Worm (Caenorhabditis elegans): ENCODE data around the gene tba-8.
A peak's percentile ranks its signal among the peaks of the same experiment; 100 is the strongest.

tba-8 gene

DNA sequence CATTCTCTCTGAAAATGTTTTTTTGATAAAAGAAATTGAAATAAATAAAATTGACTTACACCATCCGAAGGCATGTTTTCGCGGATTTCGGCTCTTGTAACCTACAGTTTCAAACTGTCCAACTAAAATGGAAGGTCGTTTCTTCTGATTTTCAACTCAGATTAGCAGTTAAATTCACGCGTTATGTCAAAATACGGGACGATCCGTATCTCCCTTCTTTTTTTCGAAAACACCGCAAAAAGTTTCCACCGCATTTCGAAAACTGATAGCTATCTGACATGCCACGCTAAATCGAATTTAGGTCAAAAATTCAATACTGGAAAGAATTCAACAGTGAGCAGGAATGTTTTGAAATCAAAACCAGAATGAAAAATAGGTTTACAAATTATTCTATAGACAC, at the start of gene tba-8:
Gene tba-8 (minus strand): TSS at position 207 of the 400 bp plus-strand sequence.
- TF ChIP-seq hmg-4 (GFP tag; optimal IDR thresholded peaks at IDR 0.05) (no peak), scrt-1 (GFP tag; IDR thresholded peaks at IDR 0.05) (no peak), ceh-13 (GFP tag; optimal IDR thresholded peaks at IDR 0.05) (no peak), pes-1 (GFP tag; IDR thresholded peaks at IDR 0.05) (no peak), hnd-1 (tag; optimal IDR thresholded peaks at IDR 0.05) (no peak), sea-1 (GFP tag; conservative IDR thresholded peaks at IDR 0.05) (no peak), aly-1 (tag; optimal IDR thresholded peaks at IDR 0.05) (no peak), B0310.2 (tag; optimal IDR thresholded peaks at IDR 0.05) (no peak), hmbx-1 (tag; optimal IDR thresholded peaks at IDR 0.05) (no peak), tbx-11 (GFP tag; IDR thresholded peaks at IDR 0.05) (no peak), tra-4 (tag; optimal IDR thresholded peaks at IDR 0.05) (no peak), ama-1 (optimal IDR thresholded peaks at IDR 0.05) (no peak), F13C5.2 (tag; optimal IDR thresholded peaks at IDR 0.05) (no peak), ceh-36 (tag; optimal IDR thresholded peaks at IDR 0.05) (no peak), ets-7 (tag; optimal IDR thresholded peaks at IDR 0.05) (no peak), tbx-37 (GFP tag; conservative IDR thresholded peaks at IDR 0.05) (no peak), flt-1 (GFP tag; IDR thresholded peaks at IDR 0.05) (no peak)

DNA sequence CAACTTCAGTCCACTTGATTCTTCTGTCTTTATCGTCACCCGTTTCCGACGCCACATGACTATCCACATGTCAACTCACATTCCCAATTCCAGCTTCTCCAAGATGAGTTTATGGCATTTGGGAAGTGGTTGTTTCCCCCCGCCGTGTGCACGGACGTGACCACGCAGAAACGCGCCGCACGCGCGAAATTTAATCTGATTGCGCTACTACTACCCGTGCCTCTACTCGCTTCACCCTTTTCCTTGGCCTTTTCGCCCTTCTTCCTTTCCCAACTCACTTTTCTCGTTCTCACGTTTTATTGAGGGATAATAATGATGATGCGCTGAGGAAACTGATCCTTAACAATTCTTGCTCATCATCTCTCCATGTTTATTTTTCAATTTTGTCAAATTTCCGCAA, 48.2 kb upstream of the tba-8 start:
- TF ChIP-seq ceh-36 (tag; optimal IDR thresholded peaks at IDR 0.05), result no peak
- TF ChIP-seq tbx-37 (GFP tag; conservative IDR thresholded peaks at IDR 0.05), result no peak
- no peak for TF ChIP-seq ama-1 (optimal IDR thresholded peaks at IDR 0.05)
- TF ChIP-seq aly-1 (tag; optimal IDR thresholded peaks at IDR 0.05), result no peak
- no peak for TF ChIP-seq ceh-13 (GFP tag; optimal IDR thresholded peaks at IDR 0.05)
- TF ChIP-seq scrt-1 (GFP tag; IDR thresholded peaks at IDR 0.05), result no peak
- no peak for TF ChIP-seq F13C5.2 (tag; optimal IDR thresholded peaks at IDR 0.05)
- TF ChIP-seq hnd-1 (tag; optimal IDR thresholded peaks at IDR 0.05), result no peak

DNA sequence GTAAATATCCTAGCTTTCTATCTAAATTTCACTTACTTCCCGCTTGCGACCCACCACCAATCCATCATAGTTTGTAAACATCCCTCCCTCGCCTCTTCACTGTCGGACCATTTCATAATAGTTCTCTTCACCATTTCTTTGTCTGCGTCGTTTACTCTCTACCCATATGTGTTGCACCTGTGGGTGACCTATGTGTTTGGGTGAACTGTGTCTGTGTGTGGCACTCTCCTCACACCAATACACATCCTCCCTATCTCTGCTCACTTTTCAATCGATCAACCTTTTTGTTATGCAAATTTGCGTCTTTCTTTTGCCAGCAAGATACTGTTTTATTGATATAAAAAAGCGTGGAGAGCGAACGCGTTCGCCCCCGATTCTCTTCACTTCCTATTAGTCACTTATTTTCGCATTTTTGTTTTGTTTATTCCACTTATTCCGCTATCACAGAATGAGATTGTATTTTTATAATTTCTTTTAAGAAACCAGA, 46.8 kb upstream of the tba-8 start:
- TF ChIP-seq ceh-13 (GFP tag; optimal IDR thresholded peaks at IDR 0.05) (no peak), flt-1 (GFP tag; IDR thresholded peaks at IDR 0.05) (no peak), pes-1 (GFP tag; IDR thresholded peaks at IDR 0.05) (no peak), ets-7 (tag; optimal IDR thresholded peaks at IDR 0.05) (no peak), tra-4 (tag; optimal IDR thresholded peaks at IDR 0.05) (no peak), F13C5.2 (tag; optimal IDR thresholded peaks at IDR 0.05) (no peak), hmg-4 (GFP tag; optimal IDR thresholded peaks at IDR 0.05) (peak; percentile 4), aly-1 (tag; optimal IDR thresholded peaks at IDR 0.05) (no peak), ceh-36 (tag; optimal IDR thresholded peaks at IDR 0.05) (no peak), B0310.2 (tag; optimal IDR thresholded peaks at IDR 0.05) (no peak), scrt-1 (GFP tag; IDR thresholded peaks at IDR 0.05) (peak; percentile 44; the same call in 1 of the 2 replicates)

DNA sequence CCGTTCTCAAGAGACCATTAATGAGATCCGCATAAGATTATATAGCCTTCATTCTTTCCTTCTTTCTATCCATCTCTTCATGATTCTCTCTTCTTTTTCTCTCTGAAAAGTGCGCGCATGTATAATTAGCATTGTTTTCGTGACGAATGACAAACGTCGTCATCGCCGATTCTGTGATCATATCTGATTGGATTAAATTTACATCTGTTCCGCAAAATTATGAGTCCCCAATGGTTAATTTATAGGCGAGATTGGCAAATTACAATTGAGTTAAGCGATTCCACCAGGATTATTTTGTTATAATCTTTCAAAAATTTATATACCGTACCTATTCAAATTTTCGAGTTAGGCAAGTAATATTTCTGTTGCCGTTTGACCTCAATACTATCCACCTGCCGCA, 46.1 kb upstream of the tba-8 start:
- TF ChIP-seq ets-7 (tag; optimal IDR thresholded peaks at IDR 0.05) (no peak), pes-1 (GFP tag; IDR thresholded peaks at IDR 0.05) (no peak), F13C5.2 (tag; optimal IDR thresholded peaks at IDR 0.05) (no peak), hmbx-1 (tag; optimal IDR thresholded peaks at IDR 0.05) (no peak), tbx-11 (GFP tag; IDR thresholded peaks at IDR 0.05) (no peak), tbx-37 (GFP tag; conservative IDR thresholded peaks at IDR 0.05) (no peak), flt-1 (GFP tag; IDR thresholded peaks at IDR 0.05) (no peak)

DNA sequence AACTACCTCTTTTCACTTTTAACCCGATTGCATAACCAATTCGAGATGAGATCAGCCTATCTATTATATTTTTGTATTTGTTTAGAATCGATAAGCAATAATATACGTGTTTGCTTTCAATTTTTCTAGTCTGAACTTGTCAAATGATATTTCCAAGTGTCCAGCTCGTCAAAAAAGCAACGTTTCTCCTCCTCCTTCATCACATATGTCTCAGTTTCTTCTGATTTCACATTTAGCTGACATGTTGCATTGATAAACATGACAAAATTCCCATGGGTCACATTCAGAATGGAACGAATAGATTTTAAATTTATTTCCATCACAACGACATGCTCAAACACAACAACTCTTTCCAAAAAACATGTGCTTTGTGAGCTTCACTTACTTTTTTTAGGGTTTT, 41.2 kb upstream of the tba-8 start:
- no peak for TF ChIP-seq hmg-4 (GFP tag; optimal IDR thresholded peaks at IDR 0.05)
- TF ChIP-seq ceh-36 (tag; optimal IDR thresholded peaks at IDR 0.05), result no peak
- TF ChIP-seq ets-7 (tag; optimal IDR thresholded peaks at IDR 0.05), result no peak
- TF ChIP-seq tbx-37 (GFP tag; conservative IDR thresholded peaks at IDR 0.05), result no peak
- TF ChIP-seq hnd-1 (tag; optimal IDR thresholded peaks at IDR 0.05), result no peak
- no peak for TF ChIP-seq B0310.2 (tag; optimal IDR thresholded peaks at IDR 0.05)
- no peak for TF ChIP-seq scrt-1 (GFP tag; IDR thresholded peaks at IDR 0.05)
- TF ChIP-seq pes-1 (GFP tag; IDR thresholded peaks at IDR 0.05), result no peak
- no peak for TF ChIP-seq hmbx-1 (tag; optimal IDR thresholded peaks at IDR 0.05)
- TF ChIP-seq aly-1 (tag; optimal IDR thresholded peaks at IDR 0.05), result no peak
- no peak for TF ChIP-seq sea-1 (GFP tag; conservative IDR thresholded peaks at IDR 0.05)
- no peak for TF ChIP-seq F13C5.2 (tag; optimal IDR thresholded peaks at IDR 0.05)
- TF ChIP-seq ama-1 (optimal IDR thresholded peaks at IDR 0.05), result no peak
- no peak for TF ChIP-seq flt-1 (GFP tag; IDR thresholded peaks at IDR 0.05)

DNA sequence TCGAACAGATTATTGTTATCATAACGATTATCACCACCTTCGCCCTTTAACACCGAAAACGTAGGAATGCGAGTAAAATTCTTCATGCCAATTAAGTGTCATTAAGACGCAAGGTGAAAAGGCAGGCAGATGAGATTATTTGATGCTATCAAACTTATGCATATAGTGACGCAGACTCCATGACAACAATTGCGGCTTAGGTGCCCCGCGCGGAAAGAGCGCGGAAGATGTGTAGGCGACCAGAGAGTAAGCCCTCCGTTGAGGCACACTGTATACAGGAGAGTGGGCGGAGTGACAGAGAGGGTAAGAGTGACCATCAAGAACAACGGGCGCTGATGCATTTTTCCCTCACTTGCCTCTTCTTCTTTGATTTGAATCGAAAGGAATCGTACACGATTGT, 36.5 kb upstream of the tba-8 start:
- TF ChIP-seq ceh-36 (tag; optimal IDR thresholded peaks at IDR 0.05) (no peak), B0310.2 (tag; optimal IDR thresholded peaks at IDR 0.05) (peak; percentile 46)

DNA sequence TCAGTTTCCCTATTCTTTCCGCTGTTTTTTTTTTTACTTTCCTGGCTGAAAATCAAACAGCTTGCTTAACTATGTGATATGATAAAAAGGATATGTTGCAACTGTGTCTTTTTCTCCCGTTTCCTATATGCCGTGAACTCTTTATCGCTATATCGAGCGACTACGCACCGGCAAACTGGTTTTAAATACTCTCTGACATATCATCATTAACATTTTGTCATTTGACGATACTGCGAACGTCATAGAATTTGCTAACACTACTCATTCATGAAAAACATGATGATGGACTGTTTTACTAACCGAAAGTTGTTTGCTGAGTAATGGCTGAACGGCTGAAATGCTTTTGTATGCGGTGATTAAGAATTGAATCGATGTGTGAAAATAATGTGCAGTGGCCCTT, 33.3 kb upstream of the tba-8 start:
- TF ChIP-seq sea-1 (GFP tag; conservative IDR thresholded peaks at IDR 0.05), result no peak
- no peak for TF ChIP-seq flt-1 (GFP tag; IDR thresholded peaks at IDR 0.05)
- no peak for TF ChIP-seq B0310.2 (tag; optimal IDR thresholded peaks at IDR 0.05)
- no peak for TF ChIP-seq ceh-13 (GFP tag; optimal IDR thresholded peaks at IDR 0.05)
- TF ChIP-seq tra-4 (tag; optimal IDR thresholded peaks at IDR 0.05), result no peak
- TF ChIP-seq ets-7 (tag; optimal IDR thresholded peaks at IDR 0.05), result no peak
- TF ChIP-seq ceh-36 (tag; optimal IDR thresholded peaks at IDR 0.05), result no peak
- no peak for TF ChIP-seq scrt-1 (GFP tag; IDR thresholded peaks at IDR 0.05)
- no peak for TF ChIP-seq tbx-37 (GFP tag; conservative IDR thresholded peaks at IDR 0.05)
- TF ChIP-seq hnd-1 (tag; optimal IDR thresholded peaks at IDR 0.05), result no peak
- no peak for TF ChIP-seq hmg-4 (GFP tag; optimal IDR thresholded peaks at IDR 0.05)
- no peak for TF ChIP-seq pes-1 (GFP tag; IDR thresholded peaks at IDR 0.05)
- TF ChIP-seq F13C5.2 (tag; optimal IDR thresholded peaks at IDR 0.05), result no peak
- TF ChIP-seq hmbx-1 (tag; optimal IDR thresholded peaks at IDR 0.05), result no peak

DNA sequence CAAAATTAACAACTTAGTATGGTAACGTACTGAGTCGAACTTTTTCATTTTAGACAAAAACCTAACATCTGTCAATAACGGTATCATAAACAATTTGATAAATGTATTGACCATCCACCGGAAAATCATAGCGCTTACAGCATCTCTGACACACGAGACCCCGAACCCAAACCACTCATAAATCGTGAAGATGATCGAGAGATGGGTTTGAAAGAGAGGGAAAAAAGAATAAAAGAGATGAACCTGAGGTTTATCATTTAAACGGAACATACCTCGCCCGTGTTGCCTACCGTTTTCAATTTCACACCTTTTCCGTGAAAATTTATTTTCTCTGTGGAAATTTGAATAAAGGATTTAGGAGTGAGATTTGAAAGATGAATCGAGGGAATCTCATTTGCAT, 31.4 kb upstream of the tba-8 start:
- TF ChIP-seq hmg-4 (GFP tag; optimal IDR thresholded peaks at IDR 0.05), result no peak
- TF ChIP-seq pes-1 (GFP tag; IDR thresholded peaks at IDR 0.05), result no peak
- TF ChIP-seq tra-4 (tag; optimal IDR thresholded peaks at IDR 0.05), result no peak
- no peak for TF ChIP-seq ceh-36 (tag; optimal IDR thresholded peaks at IDR 0.05)
- no peak for TF ChIP-seq hnd-1 (tag; optimal IDR thresholded peaks at IDR 0.05)
- no peak for TF ChIP-seq ets-7 (tag; optimal IDR thresholded peaks at IDR 0.05)
